Worm (Caenorhabditis elegans): ENCODE measurements around the gene C29E4.15.

Gene C29E4.15

DNA sequence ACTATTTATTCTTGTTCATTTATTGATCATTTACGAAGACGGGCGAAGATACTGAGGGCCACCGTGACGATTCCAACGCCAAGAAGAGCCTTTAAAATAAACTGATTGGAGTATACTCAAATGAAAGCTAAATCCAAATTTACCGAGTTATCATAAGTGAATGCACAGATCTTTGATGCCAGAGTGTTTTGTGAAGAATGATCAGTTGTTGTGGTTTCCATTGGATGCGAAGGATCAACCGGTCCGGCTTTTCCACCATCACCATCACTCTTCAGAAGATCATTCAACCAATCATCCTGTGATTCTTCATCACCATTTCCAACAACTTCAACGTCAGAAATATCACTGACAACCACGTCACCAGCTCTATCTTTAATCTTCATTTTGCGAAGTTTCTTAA is 24.8 kb downstream of the C29E4.15 start (continued):
- TF ChIP-seq F39B2.1 (GFP tag; IDR thresholded peaks at IDR 0.05) (no peak), sea-2 (GFP tag; IDR thresholded peaks at IDR 0.05) (no peak), rcor-1 (GFP tag; IDR thresholded peaks at IDR 0.05) (no peak), T26A5.8 (tag; optimal IDR thresholded peaks at IDR 0.05) (no peak), F37B4.10 (GFP tag; IDR thresholded peaks at IDR 0.05) (no peak), bed-1 (GFP tag; IDR thresholded peaks at IDR 0.05) (no peak), lag-1 (GFP tag; IDR thresholded peaks at IDR 0.05) (no peak), snpc-1.1 (tag; optimal IDR thresholded peaks at IDR 0.05; ENCODE audit: insufficient read depth) (no peak), nhr-120 (GFP tag; IDR thresholded peaks at IDR 0.05) (0 out of 2 replicates have a peak, but pooled peaks have one; percentile 44), tbx-9 (tag; optimal IDR thresholded peaks at IDR 0.05; ENCODE audit: borderline replicate concordance) (no peak), ets-4 (GFP tag; optimal IDR thresholded peaks at IDR 0.05) (no peak), Y56A3A.18 (GFP tag; IDR thresholded peaks at IDR 0.05) (peak; percentile 29; the same call in 1 of the 2 replicates), sdz-38 (tag; optimal IDR thresholded peaks at IDR 0.05) (no peak), B0019.2 (GFP tag; conservative IDR thresholded peaks at IDR 0.05) (no peak), gei-17 (GFP tag; optimal IDR thresholded peaks at IDR 0.05) (no peak), ceh-40 (GFP tag; IDR thresholded peaks at IDR 0.05) (no peak), let-607 (tag; optimal IDR thresholded peaks at IDR 0.05) (no peak), hmg-20 (GFP tag; IDR thresholded peaks at IDR 0.05) (no peak), T07F8.4 (tag; optimal IDR thresholded peaks at IDR 0.05) (no peak), hrde-1 (tag; optimal IDR thresholded peaks at IDR 0.05; ENCODE audit: borderline replicate concordance) (peak; percentile 90), hlh-12 (tag; optimal IDR thresholded peaks at IDR 0.05) (no peak), mes-4 (tag; optimal IDR thresholded peaks at IDR 0.05) (no peak), ZK185.1 (tag; optimal IDR thresholded peaks at IDR 0.05; ENCODE audit: poor library complexity, severe bottlenecking) (peak; percentile 14), F52B5.7 (tag; optimal IDR thresholded peaks at IDR 0.05) (peak; percentile 79), lin-26 (GFP tag; IDR thresholded peaks at IDR 0.05) (0 out of 2 replicates have a peak, but pooled peaks have one; percentile 36), attf-3 (GFP tag; conservative IDR thresholded peaks at IDR 0.05) (no peak), B0035.1 (tag; optimal IDR thresholded peaks at IDR 0.05) (peak; percentile 27), F57C9.4 (tag; optimal IDR thresholded peaks at IDR 0.05) (no peak), repo-1 (tag; optimal IDR thresholded peaks at IDR 0.05) (peak; percentile 87), nfyb-1 (GFP tag; IDR thresholded peaks at IDR 0.05) (peak; percentile 63), atf-7 (tag; optimal IDR thresholded peaks at IDR 0.05) (no peak), rpc-1 (optimal IDR thresholded peaks at IDR 0.05) (no peak), rpc-1 (tag; optimal IDR thresholded peaks at IDR 0.05) (no peak), hmg-1.2 (GFP tag; IDR thresholded peaks at IDR 0.05) (peak; percentile 12; the same call in 1 of the 2 replicates)

ce11 chrIII:7977777-7978176 is 25.4 kb downstream of the C29E4.15 start, which contains the start of gene C06G4.4:
C06G4.4 (minus strand) TSS chrIII:7977812.
- TF ChIP-seq lin-35 (GFP tag; optimal IDR thresholded peaks at IDR 0.05) (peak in 1 of 3 experiments; percentile 10), hrde-1 (tag; optimal IDR thresholded peaks at IDR 0.05; ENCODE audit: borderline replicate concordance) (no peak), madf-8 (GFP tag; conservative IDR thresholded peaks at IDR 0.05) (peak; percentile 77), dpl-1 (GFP tag; optimal IDR thresholded peaks at IDR 0.05) (peak; percentile 2), F33H1.4 (GFP tag; IDR thresholded peaks at IDR 0.05) (peak; percentile 45; the same call in 1 of the 2 replicates), madf-6 (GFP tag; IDR thresholded peaks at IDR 0.05) (peak; percentile 81), atf-7 (tag; optimal IDR thresholded peaks at IDR 0.05) (no peak), xnd-1 (tag; optimal IDR thresholded peaks at IDR 0.05) (peak; percentile 29), lsl-1 (GFP tag; optimal IDR thresholded peaks at IDR 0.05) (peak; percentile 70)
